Worm (Caenorhabditis elegans): ENCODE data around the gene pph-4.2.

The pph-4.2 gene

ce11 chrIII:12377198-12377662 is at the start of gene pph-4.2:
Gene pph-4.2 (minus strand): TSS chrIII:12377248.
- no peak for TF ChIP-seq ces-1 (GFP tag; optimal IDR thresholded peaks at IDR 0.05)
- TF ChIP-seq ham-2 (GFP tag; optimal IDR thresholded peaks at IDR 0.05) = no peak
- no peak for TF ChIP-seq elt-3 (tag; optimal IDR thresholded peaks at IDR 0.05)
- TF ChIP-seq lsy-2 (tag; optimal IDR thresholded peaks at IDR 0.05) = peak; percentile 29
- TF ChIP-seq nhr-237 (tag; optimal IDR thresholded peaks at IDR 0.05) = peak; percentile 38
- no peak for TF ChIP-seq unc-120 (tag; optimal IDR thresholded peaks at IDR 0.05; ENCODE audit: poor library complexity, severe bottlenecking)

- TF ChIP-seq ceh-43 (GFP tag; optimal IDR thresholded peaks at IDR 0.05) (no peak), elt-1 (tag; optimal IDR thresholded peaks at IDR 0.05; ENCODE audit: borderline replicate concordance, insufficient read depth) (peak; percentile 36)
Measured at ce11 chrIII:12426558-12426957, 49.5 kb upstream of the pph-4.2 start, which contains the start of gene pie-1. Gene pie-1 (plus strand): TSS chrIII:12426893.

ce11 chrIII:12425846-12426405 is 48.9 kb upstream of the pph-4.2 start:
- TF ChIP-seq blmp-1 (tag; optimal IDR thresholded peaks at IDR 0.05) (no peak), pha-4 (tag; optimal IDR thresholded peaks at IDR 0.05) (no peak), tbx-8 (GFP tag; optimal IDR thresholded peaks at IDR 0.05) (no peak), nhr-28 (tag; optimal IDR thresholded peaks at IDR 0.05) (no peak), ceh-43 (GFP tag; optimal IDR thresholded peaks at IDR 0.05) (no peak), snpc-4 (tag; optimal IDR thresholded peaks at IDR 0.05) (no peak), ceh-83 (GFP tag; optimal IDR thresholded peaks at IDR 0.05) (no peak), ztf-11 (tag; optimal IDR thresholded peaks at IDR 0.05) (no peak), elt-3 (tag; optimal IDR thresholded peaks at IDR 0.05) (no peak), flh-1 (GFP tag; optimal IDR thresholded peaks at IDR 0.05) (no peak), mep-1 (tag; optimal IDR thresholded peaks at IDR 0.05) (no peak)

- TF ChIP-seq nhr-12 (tag; optimal IDR thresholded peaks at IDR 0.05) = no peak
Measured at ce11 chrIII:12424663-12425062, 47.6 kb upstream of the pph-4.2 start.

ce11 chrIII:12424066-12424465 is 47.0 kb upstream of the pph-4.2 start:
- TF ChIP-seq sptf-1 (tag; optimal IDR thresholded peaks at IDR 0.05) = no peak
- no peak for TF ChIP-seq nhr-12 (tag; optimal IDR thresholded peaks at IDR 0.05)
- no peak for TF ChIP-seq ham-2 (GFP tag; optimal IDR thresholded peaks at IDR 0.05)
- no peak for TF ChIP-seq ceh-43 (GFP tag; optimal IDR thresholded peaks at IDR 0.05)
- no peak for TF ChIP-seq mls-2 (tag; optimal IDR thresholded peaks at IDR 0.05)
- no peak for TF ChIP-seq hlh-1 (tag; optimal IDR thresholded peaks at IDR 0.05)
- no peak for TF ChIP-seq mab-5 (tag; optimal IDR thresholded peaks at IDR 0.05)
- no peak for TF ChIP-seq flh-1 (GFP tag; optimal IDR thresholded peaks at IDR 0.05)
- no peak for TF ChIP-seq tbx-8 (GFP tag; optimal IDR thresholded peaks at IDR 0.05)
- no peak for TF ChIP-seq ceh-39 (tag; optimal IDR thresholded peaks at IDR 0.05)
- no peak for TF ChIP-seq lsy-2 (tag; optimal IDR thresholded peaks at IDR 0.05)

ce11 chrIII:12421708-12422107 is 44.7 kb upstream of the pph-4.2 start, which contains the start of gene tat-1:
Gene tat-1 (minus strand): TSS chrIII:12421718.
- TF ChIP-seq ceh-39 (tag; optimal IDR thresholded peaks at IDR 0.05) (no peak), tbx-8 (GFP tag; optimal IDR thresholded peaks at IDR 0.05) (no peak), ceh-83 (GFP tag; optimal IDR thresholded peaks at IDR 0.05) (no peak), snpc-4 (tag; optimal IDR thresholded peaks at IDR 0.05) (no peak), mls-2 (tag; optimal IDR thresholded peaks at IDR 0.05) (no peak), nhr-12 (tag; optimal IDR thresholded peaks at IDR 0.05) (no peak), pha-4 (tag; optimal IDR thresholded peaks at IDR 0.05) (no peak), bed-3 (GFP tag; optimal IDR thresholded peaks at IDR 0.05) (no peak)

- TF ChIP-seq zip-8 (tag; optimal IDR thresholded peaks at IDR 0.05) (no peak), lsy-2 (tag; optimal IDR thresholded peaks at IDR 0.05) (no peak)
Measured at ce11 chrIII:12420256-12420655, 43.2 kb upstream of the pph-4.2 start.

- TF ChIP-seq lin-13 (tag; optimal IDR thresholded peaks at IDR 0.05) (no peak), mls-2 (tag; optimal IDR thresholded peaks at IDR 0.05) (no peak), nhr-12 (tag; optimal IDR thresholded peaks at IDR 0.05) (no peak)
Measured at ce11 chrIII:12414533-12414932, 37.5 kb upstream of the pph-4.2 start.
